Fruit fly (Drosophila melanogaster) whole organism, embryonic: ENCODE data around the gene CG15439.

Source experiments
- Adf1 ChIP-seq: fragments of 200-800 bp; sonication (Bioruptor generic); IDR thresholded peaks from 2 replicates; pipeline ENCODE4 v1.3.6; 2022; ENCODE audit warnings: missing biosample characterization, missing genetic modification characterization
- Aef1 ChIP-seq: fragments of 200-800 bp; sonication (Bioruptor generic); IDR thresholded peaks from 3 replicates; pipeline ENCODE4 v1.3.6; 2022; ENCODE audit warnings: missing biosample characterization, missing genetic modification characterization
- CG10366 ChIP-seq: fragments of 200-800 bp; sonication (Bioruptor generic); IDR thresholded peaks from 2 replicates; pipeline ENCODE4 v1.3.6; 2022; ENCODE audit warnings: missing biosample characterization, missing genetic modification characterization
- CG10565 ChIP-seq: fragments of 200-800 bp; sonication (Bioruptor generic); optimal IDR thresholded peaks from 3 replicates; lab custom pipeline; 2016; ENCODE audit warnings: missing biosample characterization, mild to moderate bottlenecking, missing genetic modification characterization
- CG10959 ChIP-seq: fragments of 200-800 bp; sonication (Bioruptor generic); IDR thresholded peaks from 2 replicates; pipeline ENCODE4 v1.3.6; 2022; ENCODE audit warnings: missing biosample characterization, missing genetic modification characterization
- CG12219 ChIP-seq: fragments of 200-800 bp; sonication (Bioruptor generic); optimal IDR thresholded peaks from 3 replicates; lab custom pipeline; 2018; ENCODE audit warnings: missing biosample characterization, mild to moderate bottlenecking, missing genetic modification characterization
- CG13424 ChIP-seq: fragments of 200-800 bp; sonication (Bioruptor generic); optimal IDR thresholded peaks from 2 replicates; lab custom pipeline; 2019; ENCODE audit warnings: missing biosample characterization, mild to moderate bottlenecking, missing genetic modification characterization, moderate library complexity
- CG13775 ChIP-seq: fragments of 200-800 bp; sonication (Bioruptor generic); optimal IDR thresholded peaks from 3 replicates; lab custom pipeline; 2017; ENCODE audit warnings: missing biosample characterization, mild to moderate bottlenecking, missing genetic modification characterization
- CG16813 ChIP-seq: fragments of 200-800 bp; sonication (Bioruptor generic); IDR thresholded peaks from 3 replicates; pipeline ENCODE4 v1.3.6; 2022; ENCODE audit warnings: missing biosample characterization, missing genetic modification characterization; ENCODE audit not compliant: partially characterized antibody
- CG16815 ChIP-seq: fragments of 200-800 bp; sonication (Bioruptor generic); optimal IDR thresholded peaks from 3 replicates; lab custom pipeline; 2017; ENCODE audit warnings: missing biosample characterization, mild to moderate bottlenecking, missing genetic modification characterization
- CG16863 ChIP-seq: fragments of 200-800 bp; sonication (Bioruptor generic); optimal IDR thresholded peaks from 3 replicates; lab custom pipeline; 2016; ENCODE audit warnings: missing biosample characterization, missing genetic modification characterization
- CG17612 ChIP-seq: fragments of 200-800 bp; sonication (Bioruptor generic); IDR thresholded peaks from 2 replicates; pipeline ENCODE4 v1.3.6; 2022; ENCODE audit warnings: missing biosample characterization, missing genetic modification characterization
- CG2199 ChIP-seq: fragments of 200-800 bp; sonication (Bioruptor generic); IDR thresholded peaks from 3 replicates; pipeline ENCODE4 v1.3.6; 2022; ENCODE audit warnings: missing biosample characterization, missing genetic modification characterization
- CG2202 ChIP-seq: fragments of 200-800 bp; sonication (Bioruptor generic); optimal IDR thresholded peaks from 2 replicates; lab custom pipeline; 2018; ENCODE audit warnings: missing biosample characterization, mild to moderate bottlenecking, missing genetic modification characterization
- CG2875 ChIP-seq: fragments of 200-800 bp; sonication (Bioruptor generic); optimal IDR thresholded peaks from 2 replicates; lab custom pipeline; 2017; ENCODE audit warnings: missing biosample characterization, mild to moderate bottlenecking, missing genetic modification characterization, missing genetic modification reagents
- CG31224 ChIP-seq: fragments of 200-800 bp; sonication (Bioruptor generic); IDR thresholded peaks from 2 replicates; pipeline ENCODE4 v1.3.6; 2022; ENCODE audit warnings: missing biosample characterization, missing genetic modification characterization
- CG31365 ChIP-seq: fragments of 200-800 bp; sonication (Bioruptor generic); optimal IDR thresholded peaks from 2 replicates; lab custom pipeline; 2018; ENCODE audit warnings: missing biosample characterization, mild to moderate bottlenecking, missing genetic modification characterization
- CG31441 ChIP-seq: fragments of 200-800 bp; sonication (Bioruptor generic); IDR thresholded peaks from 2 replicates; pipeline ENCODE4 v1.3.6; 2022; ENCODE audit warnings: missing biosample characterization, missing genetic modification characterization
- CG42726 ChIP-seq: fragments of 200-800 bp; sonication (Bioruptor generic); IDR thresholded peaks from 2 replicates; pipeline ENCODE4 v1.3.6; 2022; ENCODE audit warnings: missing biosample characterization, missing genetic modification characterization; ENCODE audit not compliant: partially characterized antibody
- CG4328 ChIP-seq: fragments of 200-800 bp; sonication (Bioruptor generic); optimal IDR thresholded peaks from 3 replicates; lab custom pipeline; 2017; ENCODE audit warnings: missing biosample characterization, missing genetic modification reagents, missing genetic modification characterization
- CG43689 ChIP-seq: fragments of 200-800 bp; sonication (Bioruptor generic); IDR thresholded peaks from 2 replicates; pipeline ENCODE4 v1.3.6; 2022; ENCODE audit warnings: missing biosample characterization, missing genetic modification characterization
- CG5180 ChIP-seq: fragments of 200-800 bp; sonication (Bioruptor generic); optimal IDR thresholded peaks from 3 replicates; lab custom pipeline; 2017; ENCODE audit warnings: missing biosample characterization, missing genetic modification characterization, mild to moderate bottlenecking, moderate library complexity, missing genetic modification reagents
- CG6654 ChIP-seq: fragments of 200-800 bp; sonication (Bioruptor generic); optimal IDR thresholded peaks from 2 replicates; lab custom pipeline; 2017; ENCODE audit warnings: missing biosample characterization, mild to moderate bottlenecking, missing genetic modification characterization
- CG6689 ChIP-seq: fragments of 200-800 bp; sonication (Bioruptor generic); IDR thresholded peaks from 2 replicates; pipeline ENCODE4 v1.3.6; 2022; ENCODE audit warnings: missing biosample characterization, missing genetic modification characterization
- CG6854 ChIP-seq: fragments of 200-800 bp; sonication (Bioruptor generic); optimal IDR thresholded peaks from 3 replicates; lab custom pipeline; 2017; ENCODE audit warnings: missing biosample characterization, mild to moderate bottlenecking, missing genetic modification characterization
- CG7786 ChIP-seq: fragments of 200-800 bp; sonication (Bioruptor generic); optimal IDR thresholded peaks from 2 replicates; lab custom pipeline; 2016; ENCODE audit warnings: missing biosample characterization, missing genetic modification characterization
- CG7928 ChIP-seq: fragments of 200-800 bp; sonication (Bioruptor generic); optimal IDR thresholded peaks from 2 replicates; lab custom pipeline; 2017; ENCODE audit warnings: missing biosample characterization, mild to moderate bottlenecking, missing genetic modification characterization
- CG8478 ChIP-seq: fragments of >200 bp; optimal IDR thresholded peaks from 2 replicates; lab custom pipeline; 2018
- CG9817 ChIP-seq: fragments of 200-800 bp; sonication (Bioruptor generic); optimal IDR thresholded peaks from 2 replicates; lab custom pipeline; 2018; ENCODE audit warnings: missing biosample characterization, mild to moderate bottlenecking, missing genetic modification characterization, moderate library complexity
- HLHmδ ChIP-seq: fragments of 200-800 bp; sonication (Bioruptor generic); optimal IDR thresholded peaks from 2 replicates; lab custom pipeline; 2018; ENCODE audit warnings: missing biosample characterization, mild to moderate bottlenecking, missing genetic modification characterization, moderate library complexity
- Hand ChIP-seq: fragments of 200-800 bp; sonication (Bioruptor generic); optimal IDR thresholded peaks from 2 replicates; lab custom pipeline; 2017; ENCODE audit warnings: mild to moderate bottlenecking, missing biosample characterization, missing genetic modification reagents, missing genetic modification characterization
- Hr39 ChIP-seq: fragments of >200 bp; optimal IDR thresholded peaks from 2 replicates; lab custom pipeline; 2017
- Lhr ChIP-seq: fragments of 200-800 bp; sonication (Bioruptor generic); optimal IDR thresholded peaks from 3 replicates; lab custom pipeline; 2017; ENCODE audit warnings: mild to moderate bottlenecking, missing biosample characterization, missing genetic modification reagents, missing genetic modification characterization
- Oli ChIP-seq: fragments of 200-800 bp; sonication (Bioruptor generic); optimal IDR thresholded peaks from 2 replicates; lab custom pipeline; 2018; ENCODE audit warnings: missing biosample characterization, mild to moderate bottlenecking, missing genetic modification characterization, moderate library complexity
- Rfx ChIP-seq: fragments of 200-800 bp; sonication (Bioruptor generic); IDR thresholded peaks from 2 replicates; pipeline ENCODE4 v1.3.6; 2022; ENCODE audit warnings: missing biosample characterization, missing genetic modification characterization
- ac ChIP-seq: fragments of 200-800 bp; sonication (Bioruptor generic); optimal IDR thresholded peaks from 3 replicates; lab custom pipeline; 2017; ENCODE audit warnings: missing biosample characterization, mild to moderate bottlenecking, missing genetic modification characterization
- bigmax ChIP-seq: fragments of 200-800 bp; sonication (Bioruptor generic); optimal IDR thresholded peaks from 2 replicates; lab custom pipeline; 2018; ENCODE audit warnings: missing biosample characterization, mild to moderate bottlenecking, missing genetic modification characterization
- chinmo ChIP-seq: fragments of 200-800 bp; sonication (Bioruptor generic); IDR thresholded peaks from 4 replicates; pipeline ENCODE4 v1.3.6; 2022; ENCODE audit warnings: missing biosample characterization, missing genetic modification characterization; ENCODE audit not compliant: partially characterized antibody
- fd102C ChIP-seq: fragments of 200-800 bp; sonication (Bioruptor generic); optimal IDR thresholded peaks from 2 replicates; lab custom pipeline; 2018; ENCODE audit warnings: missing biosample characterization, mild to moderate bottlenecking, missing genetic modification characterization, moderate library complexity
- ken ChIP-seq: fragments of 200-800 bp; sonication (Bioruptor generic); IDR thresholded peaks from 3 replicates; pipeline ENCODE4 v1.3.6; 2022; ENCODE audit warnings: missing biosample characterization, missing genetic modification characterization
- klu ChIP-seq: fragments of 200-800 bp; sonication (Bioruptor generic); IDR thresholded peaks from 2 replicates; pipeline ENCODE4 v1.3.6; 2022; ENCODE audit warnings: missing biosample characterization, missing genetic modification characterization
- lab ChIP-seq: fragments of 200-800 bp; sonication (Bioruptor generic); optimal IDR thresholded peaks from 3 replicates; lab custom pipeline; 2017; ENCODE audit warnings: missing biosample characterization, missing genetic modification characterization, mild to moderate bottlenecking, moderate library complexity, missing genetic modification reagents
- mam ChIP-seq: fragments of 200-800 bp; sonication (Bioruptor generic); optimal IDR thresholded peaks from 3 replicates; lab custom pipeline; 2016; ENCODE audit warnings: missing biosample characterization, missing genetic modification characterization
- nau ChIP-seq: fragments of 200-800 bp; sonication (Bioruptor generic); optimal IDR thresholded peaks from 3 replicates; lab custom pipeline; 2017; ENCODE audit warnings: missing biosample characterization, mild to moderate bottlenecking, missing genetic modification characterization, missing genetic modification reagents
- pros ChIP-seq: fragments of 200-800 bp; sonication (Bioruptor generic); optimal IDR thresholded peaks from 3 replicates; lab custom pipeline; 2019; ENCODE audit warnings: missing biosample characterization, mild to moderate bottlenecking, missing genetic modification characterization, moderate library complexity
- pum ChIP-seq: fragments of 200-800 bp; sonication (Bioruptor generic); optimal IDR thresholded peaks from 2 replicates; lab custom pipeline; 2016; ENCODE audit warnings: missing biosample characterization, missing genetic modification characterization
- repo ChIP-seq: fragments of 200-800 bp; sonication (Bioruptor generic); optimal IDR thresholded peaks from 2 replicates; lab custom pipeline; 2016; ENCODE audit warnings: missing biosample characterization, missing genetic modification characterization
- run ChIP-seq: fragments of 200-800 bp; sonication (Bioruptor generic); optimal IDR thresholded peaks from 3 replicates; lab custom pipeline; 2018; ENCODE audit warnings: missing biosample characterization, mild to moderate bottlenecking, missing genetic modification characterization
- stc ChIP-seq: fragments of 200-800 bp; sonication (Bioruptor generic); IDR thresholded peaks from 2 replicates; pipeline ENCODE4 v1.3.6; 2022; ENCODE audit warnings: missing biosample characterization, missing genetic modification characterization
- wdn ChIP-seq: fragments of 200-800 bp; sonication (Bioruptor generic); IDR thresholded peaks from 2 replicates; pipeline ENCODE4 v1.3.6; 2022; ENCODE audit warnings: missing biosample characterization, missing genetic modification characterization
- zen2 ChIP-seq: fragments of 200-800 bp; sonication (Bioruptor generic); IDR thresholded peaks from 3 replicates; pipeline ENCODE4 v1.3.6; 2022; ENCODE audit warnings: missing biosample characterization, missing genetic modification characterization; ENCODE audit not compliant: partially characterized antibody

Gene CG15439

DNA sequence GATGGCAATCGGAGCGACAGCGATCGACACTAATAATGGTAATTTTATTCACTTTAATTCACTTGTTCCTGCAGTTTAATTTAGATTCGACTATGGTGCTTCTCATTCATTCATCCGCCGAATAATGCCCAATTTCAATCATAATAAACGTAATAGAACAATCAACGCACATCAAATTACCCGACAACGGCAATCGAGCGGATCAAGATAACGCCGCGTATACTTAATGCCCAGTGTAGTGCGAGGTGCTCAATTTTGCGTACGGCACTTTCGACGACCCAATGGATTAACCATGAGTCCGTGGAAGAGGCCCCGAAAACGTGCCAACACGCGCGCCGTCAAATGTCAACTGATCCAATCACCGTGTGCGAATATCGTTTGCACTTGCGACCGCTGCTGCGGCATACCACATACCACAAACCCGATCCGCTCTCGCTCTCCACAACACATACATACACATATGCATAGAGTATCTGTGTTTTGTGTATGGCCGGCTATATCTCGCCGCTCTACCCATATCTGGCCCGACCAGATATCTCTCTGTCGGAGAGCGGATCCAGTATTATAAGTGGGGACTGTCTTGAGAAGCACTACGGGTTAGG is 23.9 kb upstream of the CG15439 start, which contains the start of gene ine (continued):
- TF ChIP-seq pros (GFP tag; lab: Kevin White, UChicago) (no peak), CG2199 (GFP tag; lab: Robert Waterston, UW) (no peak), stc (GFP tag; lab: Robert Waterston, UW) (no peak), CG10366 (GFP tag; lab: Robert Waterston, UW) (no peak), wdn (no peak), chinmo (0 out of 4 replicates have a peak, but pooled peaks have one; percentile 62), nau (no peak), ken (GFP tag; lab: Robert Waterston, UW) (no peak), CG4328 (GFP tag; lab: Kevin White, UChicago) (no peak), CG16815 (GFP tag; lab: Kevin White, UChicago) (no peak), Rfx (no peak), fd102C (no peak), CG7786 (GFP tag; lab: Kevin White, UChicago) (no peak), CG42726 (GFP tag; lab: Robert Waterston, UW) (no peak), CG5180 (GFP tag; lab: Kevin White, UChicago) (no peak), CG6689 (GFP tag; lab: Robert Waterston, UW) (no peak), CG43689 (no peak), CG17612 (GFP tag; lab: Robert Waterston, UW) (no peak), CG2202 (tag; lab: Kevin White, UChicago) (no peak), Hand (no peak), CG2875 (GFP tag; lab: Kevin White, UChicago) (no peak), CG12219 (GFP tag; lab: Kevin White, UChicago) (no peak), CG8478 (no peak), CG16813 (GFP tag; lab: Robert Waterston, UW) (no peak), CG31441 (no peak), klu (no peak), CG10565 (GFP tag; lab: Kevin White, UChicago) (no peak), lab (GFP tag; lab: Kevin White, UChicago) (no peak), CG16863 (GFP tag; lab: Kevin White, UChicago) (no peak), bigmax (GFP tag; lab: Kevin White, UChicago) (no peak), Hr39 (lab: Kevin White, UChicago) (no peak), HLHmδ (GFP tag; lab: Kevin White, UChicago) (no peak), pum (GFP tag; lab: Kevin White, UChicago) (no peak), Adf1 (GFP tag; lab: Robert Waterston, UW) (no peak), CG7928 (GFP tag; lab: Kevin White, UChicago) (no peak), repo (no peak), CG31224 (no peak), CG10959 (no peak), CG13775 (no peak), CG9817 (no peak), Aef1 (GFP tag; lab: Robert Waterston, UW) (no peak), CG6654 (GFP tag; lab: Kevin White, UChicago) (no peak), zen2 (GFP tag; lab: Robert Waterston, UW) (no peak), mam (GFP tag; lab: Kevin White, UChicago) (no peak), CG6854 (GFP tag; lab: Kevin White, UChicago) (no peak), Lhr (GFP tag; lab: Kevin White, UChicago) (no peak), run (tag; lab: Kevin White, UChicago) (no peak), CG31365 (tag; lab: Kevin White, UChicago) (no peak), Oli (tag; lab: Kevin White, UChicago) (no peak), ac (no peak), CG13424 (no peak)
